Worm (Caenorhabditis elegans) whole organism, dauer: Measurements from ENCODE around the gene K03B8.8.

Experiments used
- unc-62 ChIP-seq: sonication (generic microtip); optimal IDR thresholded peaks from 2 replicates; lab custom pipeline; 2017; ENCODE audit warnings: missing biosample characterization, missing genetic modification reagents, missing genetic modification characterization

K03B8.8 gene

ce11 chrV:11410902-11411561, at the start of gene K03B8.8, which contains the start of gene grl-3:
K03B8.8 (minus strand) TSS chrV:11411002.
grl-3 (plus strand) TSS chrV:11411511.
- TF ChIP-seq unc-62 (GFP tag; lab: Kevin White, UChicago), result no peak

ce11 chrV:11459255-11459654, 48.5 kb upstream of the K03B8.8 start, which contains the start of gene T11F9.1:
T11F9.1 (plus strand) TSS chrV:11459555.
- TF ChIP-seq unc-62 (GFP tag; lab: Kevin White, UChicago), result no peak

ce11 chrV:11454917-11455316, 44.1 kb upstream of the K03B8.8 start:
- no peak for TF ChIP-seq unc-62 (GFP tag; lab: Kevin White, UChicago)

ce11 chrV:11450257-11450656, 39.5 kb upstream of the K03B8.8 start, which contains the start of gene col-156:
col-156 (minus strand) TSS chrV:11450357.
- no peak for TF ChIP-seq unc-62 (GFP tag; lab: Kevin White, UChicago)

- TF ChIP-seq unc-62 (GFP tag; lab: Kevin White, UChicago), result no peak
Observed at ce11 chrV:11449404-11449803, 38.6 kb upstream of the K03B8.8 start.

ce11 chrV:11446297-11446696, 35.5 kb upstream of the K03B8.8 start, which contains the start of gene mig-17:
mig-17 (plus strand) TSS chrV:11446685.
- TF ChIP-seq unc-62 (GFP tag; lab: Kevin White, UChicago), result no peak

ce11 chrV:11445375-11445774, 34.6 kb upstream of the K03B8.8 start:
- no peak for TF ChIP-seq unc-62 (GFP tag; lab: Kevin White, UChicago)

ce11 chrV:11443503-11443902, 32.7 kb upstream of the K03B8.8 start, which contains the start of gene F57B7.2:
F57B7.2 (minus strand) TSS chrV:11443603.
- TF ChIP-seq unc-62 (GFP tag; lab: Kevin White, UChicago), result no peak

ce11 chrV:11439202-11439601, 28.4 kb upstream of the K03B8.8 start:
- no peak for TF ChIP-seq unc-62 (GFP tag; lab: Kevin White, UChicago)

- TF ChIP-seq unc-62 (GFP tag; lab: Kevin White, UChicago), result no peak
Observed at ce11 chrV:11438464-11438863, 27.7 kb upstream of the K03B8.8 start, which contains the start of gene dmsr-1. dmsr-1 (plus strand) TSS chrV:11438764.

ce11 chrV:11436407-11436806, 25.6 kb upstream of the K03B8.8 start:
- TF ChIP-seq unc-62 (GFP tag; lab: Kevin White, UChicago), result no peak

- TF ChIP-seq unc-62 (GFP tag; lab: Kevin White, UChicago), result no peak
Observed at ce11 chrV:11435242-11435641, 24.4 kb upstream of the K03B8.8 start.

ce11 chrV:11430823-11431222, 20.0 kb upstream of the K03B8.8 start:
- TF ChIP-seq unc-62 (GFP tag; lab: Kevin White, UChicago), result no peak

ce11 chrV:11428728-11429127, 17.9 kb upstream of the K03B8.8 start:
- TF ChIP-seq unc-62 (GFP tag; lab: Kevin White, UChicago), result no peak

- TF ChIP-seq unc-62 (GFP tag; lab: Kevin White, UChicago), result no peak
Observed at ce11 chrV:11424565-11424964, 13.8 kb upstream of the K03B8.8 start, which contains the start of gene T26H10.2. T26H10.2 (minus strand) TSS chrV:11424665.

- no peak for TF ChIP-seq unc-62 (GFP tag; lab: Kevin White, UChicago)
Observed at ce11 chrV:11421605-11422004, 10.8 kb upstream of the K03B8.8 start, which contains the start of gene des-2. des-2 (minus strand) TSS chrV:11421705.

- TF ChIP-seq unc-62 (GFP tag; lab: Kevin White, UChicago), result no peak
Observed at ce11 chrV:11415059-11415458, 4.3 kb upstream of the K03B8.8 start, which contains the start of gene deg-3. deg-3 (minus strand) TSS chrV:11415159.
